Fruit fly (Drosophila melanogaster) whole organism, prepupa: ENCODE results near the gene PNUTS.

Experiments used
- Blimp-1 ChIP-seq: fragments of 200-800 bp; sonication (Bioruptor generic); optimal IDR thresholded peaks from 3 replicates; lab custom pipeline; 2017; ENCODE audit warnings: missing biosample characterization, missing genetic modification characterization, mild to moderate bottlenecking, moderate library complexity, missing genetic modification reagents
- CG10631 ChIP-seq: fragments of 200-800 bp; sonication (Bioruptor generic); optimal IDR thresholded peaks from 2 replicates; lab custom pipeline; 2016; ENCODE audit warnings: missing biosample characterization, missing genetic modification characterization
- CG10669 ChIP-seq: fragments of 200-800 bp; sonication (Bioruptor generic); optimal IDR thresholded peaks from 3 replicates; lab custom pipeline; 2018; ENCODE audit warnings: missing biosample characterization, mild to moderate bottlenecking, missing genetic modification characterization, moderate library complexity
- CG11294 ChIP-seq: fragments of 200-800 bp; sonication (Bioruptor generic); IDR thresholded peaks from 2 replicates; pipeline ENCODE4 v1.3.6; 2022; ENCODE audit warnings: missing biosample characterization, missing genetic modification characterization
- CG11762 ChIP-seq: fragments of 200-800 bp; sonication (Bioruptor generic); optimal IDR thresholded peaks from 3 replicates; lab custom pipeline; 2016; ENCODE audit warnings: missing biosample characterization, missing genetic modification characterization; ENCODE audit not compliant: insufficient read depth
- CG15336 ChIP-seq: fragments of 200-800 bp; sonication (Bioruptor generic); IDR thresholded peaks from 2 replicates; pipeline ENCODE4 v1.3.6; 2022; ENCODE audit warnings: missing biosample characterization, missing genetic modification characterization
- CG1621 ChIP-seq: fragments of 200-800 bp; sonication (Bioruptor generic); optimal IDR thresholded peaks from 3 replicates; lab custom pipeline; 2018; ENCODE audit warnings: missing biosample characterization, mild to moderate bottlenecking, missing genetic modification characterization
- CG16779 ChIP-seq: fragments of 200-800 bp; sonication (Bioruptor generic); optimal IDR thresholded peaks from 3 replicates; lab custom pipeline; 2017; ENCODE audit warnings: missing biosample characterization, mild to moderate bottlenecking, missing genetic modification characterization
- CG3919 ChIP-seq: fragments of 200-800 bp; sonication (Bioruptor generic); optimal IDR thresholded peaks from 3 replicates; lab custom pipeline; 2016; ENCODE audit warnings: missing biosample characterization, missing genetic modification characterization
- CG6163 ChIP-seq: fragments of 200-800 bp; sonication (Bioruptor generic); IDR thresholded peaks from 3 replicates; pipeline ENCODE4 v1.3.6; 2022; ENCODE audit warnings: missing biosample characterization, missing genetic modification characterization
- CG6792 ChIP-seq: fragments of 200-800 bp; sonication (Bioruptor generic); optimal IDR thresholded peaks from 3 replicates; lab custom pipeline; 2016; ENCODE audit warnings: missing biosample characterization, missing genetic modification characterization
- CG6808 ChIP-seq: fragments of 200-800 bp; sonication (Bioruptor generic); optimal IDR thresholded peaks from 3 replicates; lab custom pipeline; 2017; ENCODE audit warnings: missing biosample characterization, missing genetic modification characterization, mild to moderate bottlenecking, moderate library complexity, missing genetic modification reagents
- CG6854 ChIP-seq: fragments of 200-800 bp; sonication (Bioruptor generic); optimal IDR thresholded peaks from 2 replicates; lab custom pipeline; 2017; ENCODE audit warnings: missing biosample characterization, mild to moderate bottlenecking, missing genetic modification characterization
- CG7368 ChIP-seq: fragments of 200-800 bp; sonication (Bioruptor generic); optimal IDR thresholded peaks from 3 replicates; lab custom pipeline; 2016; ENCODE audit warnings: missing biosample characterization, missing genetic modification characterization
- CG8119 ChIP-seq: fragments of 200-800 bp; sonication (Bioruptor generic); IDR thresholded peaks from 3 replicates; pipeline ENCODE4 v1.3.6; 2022; ENCODE audit warnings: missing biosample characterization, missing genetic modification characterization
- CG8319 ChIP-seq: fragments of 200-800 bp; sonication (Bioruptor generic); optimal IDR thresholded peaks from 3 replicates; lab custom pipeline; 2016; ENCODE audit warnings: missing biosample characterization, missing genetic modification characterization
- CG8632 ChIP-seq: fragments of 200-800 bp; sonication (Bioruptor generic); optimal IDR thresholded peaks from 3 replicates; lab custom pipeline; 2016; ENCODE audit warnings: missing biosample characterization, missing genetic modification characterization
- Eip75B ChIP-seq: fragments of 200-800 bp; sonication (Bioruptor generic); optimal IDR thresholded peaks from 3 replicates; lab custom pipeline; 2016; ENCODE audit warnings: missing biosample characterization, missing genetic modification characterization
- Eip93F ChIP-seq: fragments of 200-800 bp; sonication (Bioruptor generic); optimal IDR thresholded peaks from 2 replicates; lab custom pipeline; 2016; ENCODE audit warnings: missing biosample characterization, mild to moderate bottlenecking, missing genetic modification characterization
- Ets21C ChIP-seq: fragments of 200-800 bp; sonication (Bioruptor generic); optimal IDR thresholded peaks from 3 replicates; lab custom pipeline; 2016; ENCODE audit warnings: missing biosample characterization, missing genetic modification characterization
- Ets96B ChIP-seq: fragments of 200-800 bp; optimal IDR thresholded peaks from 2 replicates; lab custom pipeline; 2019; ENCODE audit warnings: missing biosample characterization, mild to moderate bottlenecking, missing genetic modification characterization, moderate library complexity
- Gug ChIP-seq: fragments of 200-800 bp; sonication (Bioruptor generic); IDR thresholded peaks from 2 replicates; pipeline ENCODE4 v1.3.6; 2022; ENCODE audit warnings: missing biosample characterization, missing genetic modification characterization
- Hr38 ChIP-seq: sonication (Bioruptor generic); optimal IDR thresholded peaks from 2 replicates; lab custom pipeline; 2016; ENCODE audit warnings: missing biosample characterization, missing genetic modification characterization
- Hr4 ChIP-seq: fragments of 200-800 bp; sonication (Bioruptor generic); optimal IDR thresholded peaks from 3 replicates; lab custom pipeline; 2016; ENCODE audit warnings: missing biosample characterization, missing genetic modification characterization
- Met ChIP-seq: fragments of 200-800 bp; sonication (Bioruptor generic); optimal IDR thresholded peaks from 3 replicates; lab custom pipeline; 2016; ENCODE audit warnings: missing biosample characterization, missing genetic modification characterization
- Sox102F ChIP-seq: fragments of 200-800 bp; sonication (Bioruptor generic); optimal IDR thresholded peaks from 2 replicates; lab custom pipeline; 2016; ENCODE audit warnings: missing biosample characterization, mild to moderate bottlenecking, missing genetic modification characterization
- Sox15 ChIP-seq: fragments of 200-800 bp; sonication (Bioruptor generic); optimal IDR thresholded peaks from 3 replicates; lab custom pipeline; 2016; ENCODE audit warnings: missing biosample characterization, missing genetic modification characterization
- achi ChIP-seq: fragments of 200-800 bp; sonication (Bioruptor generic); optimal IDR thresholded peaks from 3 replicates; lab custom pipeline; 2016; ENCODE audit warnings: missing biosample characterization, missing genetic modification characterization
- cyc ChIP-seq: fragments of 200-800 bp; sonication (Bioruptor generic); optimal IDR thresholded peaks from 3 replicates; lab custom pipeline; 2016; ENCODE audit warnings: missing biosample characterization, missing genetic modification characterization
- dsx ChIP-seq: fragments of 200-800 bp; optimal IDR thresholded peaks from 3 replicates; lab custom pipeline; 2019; ENCODE audit warnings: missing biosample characterization, mild to moderate bottlenecking, missing genetic modification characterization, moderate library complexity; ENCODE audit not compliant: poor library complexity, severe bottlenecking
- esn ChIP-seq: fragments of 200-800 bp; sonication (Bioruptor generic); optimal IDR thresholded peaks from 2 replicates; lab custom pipeline; 2016; ENCODE audit warnings: missing biosample characterization, mild to moderate bottlenecking, missing genetic modification characterization, moderate library complexity
- fd59A ChIP-seq: fragments of 200-800 bp; sonication (Bioruptor generic); optimal IDR thresholded peaks from 2 replicates; lab custom pipeline; 2017; ENCODE audit warnings: missing biosample characterization, mild to moderate bottlenecking, missing genetic modification characterization, missing genetic modification reagents
- fd85E ChIP-seq: fragments of 200-800 bp; sonication (Bioruptor generic); optimal IDR thresholded peaks from 3 replicates; lab custom pipeline; 2016; ENCODE audit warnings: missing biosample characterization, missing genetic modification characterization
- fkh ChIP-seq: fragments of 200-800 bp; sonication (Bioruptor generic); optimal IDR thresholded peaks from 3 replicates; lab custom pipeline; 2017; ENCODE audit warnings: missing biosample characterization, mild to moderate bottlenecking, missing genetic modification characterization, moderate library complexity
- lz ChIP-seq: fragments of 200-800 bp; sonication (Bioruptor generic); optimal IDR thresholded peaks from 3 replicates; lab custom pipeline; 2016; ENCODE audit warnings: missing biosample characterization, missing genetic modification characterization
- net ChIP-seq: fragments of 200-800 bp; sonication (Bioruptor generic); optimal IDR thresholded peaks from 3 replicates; lab custom pipeline; 2016; ENCODE audit warnings: missing biosample characterization, missing genetic modification characterization
- pdm3 ChIP-seq: fragments of 200-800 bp; sonication (Bioruptor generic); optimal IDR thresholded peaks from 3 replicates; lab custom pipeline; 2016; ENCODE audit warnings: missing biosample characterization, missing genetic modification characterization
- salr ChIP-seq, 2 experiments: fragments of 200-800 bp; sonication (Bioruptor generic); optimal IDR thresholded peaks; 3 replicates each; lab custom pipeline; 2016 to 2018; ENCODE audit warnings: missing biosample characterization in 2 of 2, missing genetic modification characterization in 2 of 2, mild to moderate bottlenecking in 1 of 2
- spab ChIP-seq: fragments of 200-800 bp; sonication (Bioruptor generic); optimal IDR thresholded peaks from 2 replicates; lab custom pipeline; 2017; ENCODE audit warnings: missing biosample characterization, mild to moderate bottlenecking, missing genetic modification characterization, missing genetic modification reagents
- ss ChIP-seq, 2 experiments: fragments of 200-800 bp; sonication (Bioruptor generic); optimal IDR thresholded peaks; 2 replicates in 1 of 2; 3 replicates in 1 of 2; lab custom pipeline; 2017 to 2018; ENCODE audit warnings: mild to moderate bottlenecking in 2 of 2, missing biosample characterization in 2 of 2, missing genetic modification characterization in 2 of 2, moderate library complexity in 1 of 2
- svp ChIP-seq: fragments of 200-800 bp; sonication (Bioruptor generic); peaks from one replicate; lab custom pipeline; 2016; ENCODE audit warnings: missing biosample characterization, missing genetic modification characterization
- topi ChIP-seq: fragments of 200-800 bp; sonication (Bioruptor generic); optimal IDR thresholded peaks from 3 replicates; lab custom pipeline; 2016; ENCODE audit warnings: missing biosample characterization, missing genetic modification characterization
- vri ChIP-seq: fragments of 200-800 bp; sonication (Bioruptor generic); optimal IDR thresholded peaks from 3 replicates; lab custom pipeline; 2016; ENCODE audit warnings: missing biosample characterization, mild to moderate bottlenecking, missing genetic modification characterization

Gene PNUTS

dm6 chr2L:846167-846868 is 23.9 kb upstream of the PNUTS start (continued):
- TF ChIP-seq CG6854 (GFP tag; lab: Kevin White, UChicago) (peak; percentile 32), Blimp-1 (GFP tag; lab: Kevin White, UChicago) (peak; percentile 57), spab (GFP tag; lab: Kevin White, UChicago) (no peak), CG8119 (GFP tag; lab: Robert Waterston, UW) (peak; percentile 68; the same call in 2 of the 3 replicates), Hr38 (GFP tag; lab: Kevin White, UChicago) (no peak), CG8319 (peak; percentile 28), CG16779 (tag; lab: Kevin White, UChicago) (peak; percentile 48), CG15336 (peak; percentile 85), CG11294 (GFP tag; lab: Robert Waterston, UW) (peak; percentile 45; the same call in 1 of the 2 replicates), Sox15 (GFP tag; lab: Kevin White, UChicago) (peak; percentile 21), esn (GFP tag; lab: Kevin White, UChicago) (peak; percentile 66), Hr4 (peak; percentile 90), pdm3 (peak; percentile 72), CG10669 (GFP tag; lab: Kevin White, UChicago) (peak; percentile 24), Met (GFP tag; lab: Kevin White, UChicago) (peak; percentile 76), CG10631 (GFP tag; lab: Kevin White, UChicago) (peak; percentile 32), ss (GFP tag; optimal IDR thresholded peaks at IDR 0.05; lab: Kevin White, UChicago) (no peak), Sox102F (GFP tag; lab: Kevin White, UChicago) (peak; percentile 66), Gug (peak; percentile 67), net (GFP tag; lab: Kevin White, UChicago) (peak; percentile 61), Eip75B (GFP tag; lab: Kevin White, UChicago) (peak; percentile 30)

- TF ChIP-seq fkh (no peak), Hr4 (peak; percentile 29), Ets21C (GFP tag; lab: Kevin White, UChicago) (peak; percentile 18), ss (GFP tag; optimal IDR thresholded peaks at IDR 0.05; lab: Kevin White, UChicago) (no peak), CG7368 (GFP tag; lab: Kevin White, UChicago) (no peak), svp (GFP tag; lab: Kevin White, UChicago) (peak; percentile 83), lz (GFP tag; lab: Kevin White, UChicago) (peak; percentile 46), CG3919 (peak; percentile 55), CG6163 (GFP tag; lab: Robert Waterston, UW) (peak; percentile 45; the same call in 2 of the 3 replicates), CG16779 (tag; lab: Kevin White, UChicago) (no peak), Hr38 (GFP tag; lab: Kevin White, UChicago) (no peak), fd85E (GFP tag; lab: Kevin White, UChicago) (no peak), Gug (no peak), CG8319 (peak; percentile 27), CG6854 (GFP tag; lab: Kevin White, UChicago) (peak; percentile 73), CG11294 (GFP tag; lab: Robert Waterston, UW) (no peak), fd59A (GFP tag; lab: Kevin White, UChicago) (peak; percentile 15), spab (GFP tag; lab: Kevin White, UChicago) (peak; percentile 24), CG6792 (peak; percentile 4), salr (GFP tag; optimal IDR thresholded peaks at IDR 0.05; lab: Kevin White, UChicago) (peak in 1 of 2 experiments; percentile 81), topi (peak; percentile 53), Sox15 (GFP tag; lab: Kevin White, UChicago) (peak; percentile 37), CG11762 (peak; percentile 13), dsx (GFP tag; lab: Kevin White, UChicago) (no peak), CG8632 (peak; percentile 57), CG8119 (GFP tag; lab: Robert Waterston, UW) (peak; percentile 66), cyc (GFP tag; lab: Kevin White, UChicago) (peak; percentile 29), Sox102F (GFP tag; lab: Kevin White, UChicago) (peak; percentile 14), Met (GFP tag; lab: Kevin White, UChicago) (peak; percentile 36), achi (GFP tag; lab: Kevin White, UChicago) (peak; percentile 67), CG1621 (tag; lab: Kevin White, UChicago) (no peak), CG6808 (peak; percentile 52), vri (GFP tag; lab: Kevin White, UChicago) (no peak), Ets96B (tag; lab: Kevin White, UChicago) (peak; percentile 47), net (GFP tag; lab: Kevin White, UChicago) (peak; percentile 59), Eip93F (GFP tag; lab: Kevin White, UChicago) (peak; percentile 4), CG10631 (GFP tag; lab: Kevin White, UChicago) (peak; percentile 50)
Observed at dm6 chr2L:847189-847987, 22.9 kb upstream of the PNUTS start.
